Worm (Caenorhabditis elegans) whole organism, early embryonic: Measurements from ENCODE around the gene K06A1.2.

Source experiments
- B0310.2 ChIP-seq: sonication (generic microtip); optimal IDR thresholded peaks from 2 replicates; lab custom pipeline; 2016; ENCODE audit warnings: mild to moderate bottlenecking, missing genetic modification characterization, missing compliant biosample characterization
- aly-1 ChIP-seq: sonication (generic microtip); optimal IDR thresholded peaks from 2 replicates; lab custom pipeline; 2016; ENCODE audit warnings: missing genetic modification characterization, missing compliant biosample characterization
- ama-1 ChIP-seq: fragments of 150-350 bp; optimal IDR thresholded peaks from 2 replicates; lab custom pipeline; 2014
- ceh-13 ChIP-seq: fragments of 200-800 bp; sonication (Bioruptor generic); optimal IDR thresholded peaks from 2 replicates; lab custom pipeline; 2018; ENCODE audit warnings: mild to moderate bottlenecking, missing genetic modification characterization, missing compliant biosample characterization
- ceh-36 ChIP-seq: sonication (generic microtip); optimal IDR thresholded peaks from 2 replicates; lab custom pipeline; 2016; ENCODE audit warnings: missing genetic modification characterization, inconsistent platforms, missing compliant biosample characterization
- ets-7 ChIP-seq: sonication (generic microtip); optimal IDR thresholded peaks from 2 replicates; lab custom pipeline; 2016; ENCODE audit warnings: missing genotype, missing genetic modification characterization, missing compliant biosample characterization
- hmbx-1 ChIP-seq: sonication (generic microtip); optimal IDR thresholded peaks from 2 replicates; lab custom pipeline; 2016; ENCODE audit warnings: mild to moderate bottlenecking, missing genetic modification characterization, missing compliant biosample characterization
- hnd-1 ChIP-seq: sonication (generic microtip); optimal IDR thresholded peaks from 2 replicates; lab custom pipeline; 2016; ENCODE audit warnings: missing genetic modification characterization, missing compliant biosample characterization
- pes-1 ChIP-seq: fragments of 200-800 bp; sonication (Bioruptor generic); IDR thresholded peaks from 2 replicates; pipeline ENCODE4 v1.3.6; 2022; ENCODE audit warnings: missing genetic modification reagents, missing genetic modification characterization, missing compliant biosample characterization
- sea-1 ChIP-seq: fragments of 200-800 bp; sonication (Bioruptor generic); conservative IDR thresholded peaks from 2 replicates; pipeline ENCODE4 v1.3.6; 2022; ENCODE audit warnings: missing genetic modification characterization, missing compliant biosample characterization
- tbx-11 ChIP-seq: fragments of 200-800 bp; sonication (Bioruptor generic); IDR thresholded peaks from 2 replicates; pipeline ENCODE4 v1.3.6; 2022; ENCODE audit warnings: missing genetic modification characterization, missing compliant biosample characterization
- tbx-37 ChIP-seq: fragments of 200-800 bp; sonication (Bioruptor generic); conservative IDR thresholded peaks from 2 replicates; pipeline ENCODE4 v1.3.6; 2022; ENCODE audit warnings: missing genetic modification reagents, missing genetic modification characterization, missing compliant biosample characterization

ce11 chrII:6493709-6494326 is 50.0 kb downstream of the K06A1.2 start:
- 0 out of 2 replicates have a peak, but pooled peaks have one; percentile 5 for TF ChIP-seq tbx-11 (GFP tag; lab: Robert Waterston, UW)
- TF ChIP-seq hmbx-1 (tag; lab: Kevin White, UChicago), result no peak
- TF ChIP-seq ceh-36 (tag; lab: Kevin White, UChicago), result no peak
- TF ChIP-seq ceh-13 (GFP tag; lab: Kevin White, UChicago), result no peak
- no peak for TF ChIP-seq ama-1 (lab: Kevin White, UChicago)
- TF ChIP-seq aly-1 (tag; lab: Kevin White, UChicago), result no peak
- TF ChIP-seq pes-1 (GFP tag; lab: Robert Waterston, UW), result no peak
- TF ChIP-seq tbx-37 (GFP tag; lab: Robert Waterston, UW), result no peak
- TF ChIP-seq ets-7 (tag; lab: Kevin White, UChicago), result no peak
- no peak for TF ChIP-seq hnd-1 (tag; lab: Kevin White, UChicago)
- TF ChIP-seq sea-1 (GFP tag; lab: Robert Waterston, UW), result no peak
- no peak for TF ChIP-seq B0310.2 (tag; lab: Kevin White, UChicago)
